Worm (Caenorhabditis elegans): ENCODE measurements around the gene C56G2.15.
A peak's percentile ranks its signal among the peaks of the same experiment; 100 is the strongest.

The C56G2.15 gene

ce11 chrIII:6348578-6348977 lies 19.1 kb downstream of the C56G2.15 start:
- TF ChIP-seq sem-2 (GFP tag; optimal IDR thresholded peaks at IDR 0.05) (no peak), snpc-4 (tag; optimal IDR thresholded peaks at IDR 0.05) (no peak), lsy-2 (tag; optimal IDR thresholded peaks at IDR 0.05) (no peak), mab-5 (tag; optimal IDR thresholded peaks at IDR 0.05) (no peak), mls-2 (tag; optimal IDR thresholded peaks at IDR 0.05) (no peak), elt-1 (tag; optimal IDR thresholded peaks at IDR 0.05; ENCODE audit: borderline replicate concordance, insufficient read depth) (no peak), mep-1 (tag; optimal IDR thresholded peaks at IDR 0.05) (no peak), ces-1 (GFP tag; optimal IDR thresholded peaks at IDR 0.05) (no peak), ceh-39 (tag; optimal IDR thresholded peaks at IDR 0.05) (no peak), unc-120 (tag; optimal IDR thresholded peaks at IDR 0.05; ENCODE audit: poor library complexity, severe bottlenecking) (no peak), blmp-1 (tag; optimal IDR thresholded peaks at IDR 0.05) (no peak), ztf-11 (tag; optimal IDR thresholded peaks at IDR 0.05) (no peak), M03D4.4 (tag; optimal IDR thresholded peaks at IDR 0.05) (no peak)

- TF ChIP-seq pha-4 (tag; optimal IDR thresholded peaks at IDR 0.05) (peak; percentile 41), M03D4.4 (tag; optimal IDR thresholded peaks at IDR 0.05) (no peak)
Observed at ce11 chrIII:6345968-6346498, 21.7 kb downstream of the C56G2.15 start, which contains the start of the genes trmt-10C.2 and C56G2.22. Gene trmt-10C.2 (plus strand): TSS chrIII:6346281. Gene C56G2.22 (plus strand): TSS chrIII:6346448.

ce11 chrIII:6344737-6345136 lies 23.0 kb downstream of the C56G2.15 start:
- TF ChIP-seq zip-8 (tag; optimal IDR thresholded peaks at IDR 0.05) (no peak), mls-2 (tag; optimal IDR thresholded peaks at IDR 0.05) (no peak), unc-120 (tag; optimal IDR thresholded peaks at IDR 0.05; ENCODE audit: poor library complexity, severe bottlenecking) (peak; percentile 32), nhr-237 (tag; optimal IDR thresholded peaks at IDR 0.05) (peak; percentile 81), drap-1 (GFP tag; optimal IDR thresholded peaks at IDR 0.05) (peak; percentile 52), flh-1 (GFP tag; optimal IDR thresholded peaks at IDR 0.05) (no peak), sptf-1 (tag; optimal IDR thresholded peaks at IDR 0.05) (peak; percentile 61), ceh-43 (GFP tag; optimal IDR thresholded peaks at IDR 0.05) (no peak), ham-2 (GFP tag; optimal IDR thresholded peaks at IDR 0.05) (no peak), snpc-4 (tag; optimal IDR thresholded peaks at IDR 0.05) (no peak), ceh-39 (tag; optimal IDR thresholded peaks at IDR 0.05) (peak; percentile 56), cnd-1 (tag; optimal IDR thresholded peaks at IDR 0.05) (peak; percentile 71), ztf-11 (tag; optimal IDR thresholded peaks at IDR 0.05) (no peak), nhr-12 (tag; optimal IDR thresholded peaks at IDR 0.05) (no peak), nhr-28 (tag; optimal IDR thresholded peaks at IDR 0.05) (no peak), lin-13 (tag; optimal IDR thresholded peaks at IDR 0.05) (peak; percentile 63), sem-2 (GFP tag; optimal IDR thresholded peaks at IDR 0.05) (no peak), tbx-8 (GFP tag; optimal IDR thresholded peaks at IDR 0.05) (no peak), ces-1 (GFP tag; optimal IDR thresholded peaks at IDR 0.05) (peak; percentile 54), mab-5 (tag; optimal IDR thresholded peaks at IDR 0.05) (peak; percentile 20), mep-1 (tag; optimal IDR thresholded peaks at IDR 0.05) (peak; percentile 84), elt-3 (tag; optimal IDR thresholded peaks at IDR 0.05) (peak; percentile 18), unc-39 (tag; optimal IDR thresholded peaks at IDR 0.05) (no peak), ceh-83 (GFP tag; optimal IDR thresholded peaks at IDR 0.05) (no peak), hlh-1 (tag; optimal IDR thresholded peaks at IDR 0.05) (peak; percentile 55), lsy-2 (tag; optimal IDR thresholded peaks at IDR 0.05) (peak; percentile 96), bed-3 (GFP tag; optimal IDR thresholded peaks at IDR 0.05) (no peak), pha-4 (tag; optimal IDR thresholded peaks at IDR 0.05) (peak; percentile 70), lin-32 (GFP tag; optimal IDR thresholded peaks at IDR 0.05) (no peak), unc-62 (GFP tag; optimal IDR thresholded peaks at IDR 0.05) (no peak), blmp-1 (tag; optimal IDR thresholded peaks at IDR 0.05) (no peak), nhr-2 (tag; optimal IDR thresholded peaks at IDR 0.05) (no peak), nhr-76 (tag; optimal IDR thresholded peaks at IDR 0.05) (no peak), elt-1 (tag; optimal IDR thresholded peaks at IDR 0.05; ENCODE audit: borderline replicate concordance, insufficient read depth) (no peak), M03D4.4 (tag; optimal IDR thresholded peaks at IDR 0.05) (no peak)

- no peak for TF ChIP-seq ztf-11 (tag; optimal IDR thresholded peaks at IDR 0.05)
- TF ChIP-seq ham-2 (GFP tag; optimal IDR thresholded peaks at IDR 0.05): no peak
- TF ChIP-seq mep-1 (tag; optimal IDR thresholded peaks at IDR 0.05): no peak
- no peak for TF ChIP-seq tbx-8 (GFP tag; optimal IDR thresholded peaks at IDR 0.05)
- TF ChIP-seq ceh-43 (GFP tag; optimal IDR thresholded peaks at IDR 0.05): no peak
- TF ChIP-seq cnd-1 (tag; optimal IDR thresholded peaks at IDR 0.05): no peak
- TF ChIP-seq nhr-28 (tag; optimal IDR thresholded peaks at IDR 0.05): no peak
- no peak for TF ChIP-seq flh-1 (GFP tag; optimal IDR thresholded peaks at IDR 0.05)
- TF ChIP-seq nhr-237 (tag; optimal IDR thresholded peaks at IDR 0.05): no peak
- no peak for TF ChIP-seq snpc-4 (tag; optimal IDR thresholded peaks at IDR 0.05)
- TF ChIP-seq drap-1 (GFP tag; optimal IDR thresholded peaks at IDR 0.05): no peak
- TF ChIP-seq bed-3 (GFP tag; optimal IDR thresholded peaks at IDR 0.05): no peak
- TF ChIP-seq elt-1 (tag; optimal IDR thresholded peaks at IDR 0.05; ENCODE audit: borderline replicate concordance, insufficient read depth): no peak
- TF ChIP-seq ceh-83 (GFP tag; optimal IDR thresholded peaks at IDR 0.05): no peak
- TF ChIP-seq unc-120 (tag; optimal IDR thresholded peaks at IDR 0.05; ENCODE audit: poor library complexity, severe bottlenecking): no peak
- no peak for TF ChIP-seq mls-2 (tag; optimal IDR thresholded peaks at IDR 0.05)
- no peak for TF ChIP-seq lsy-2 (tag; optimal IDR thresholded peaks at IDR 0.05)
- no peak for TF ChIP-seq M03D4.4 (tag; optimal IDR thresholded peaks at IDR 0.05)
Observed at ce11 chrIII:6343229-6343628, 24.5 kb downstream of the C56G2.15 start, which contains the start of gene C56G2.9. Gene C56G2.9 (minus strand): TSS chrIII:6343329.
